Fruit fly (Drosophila melanogaster): ENCODE results near the gene CG1368.

Gene CG1368

DNA sequence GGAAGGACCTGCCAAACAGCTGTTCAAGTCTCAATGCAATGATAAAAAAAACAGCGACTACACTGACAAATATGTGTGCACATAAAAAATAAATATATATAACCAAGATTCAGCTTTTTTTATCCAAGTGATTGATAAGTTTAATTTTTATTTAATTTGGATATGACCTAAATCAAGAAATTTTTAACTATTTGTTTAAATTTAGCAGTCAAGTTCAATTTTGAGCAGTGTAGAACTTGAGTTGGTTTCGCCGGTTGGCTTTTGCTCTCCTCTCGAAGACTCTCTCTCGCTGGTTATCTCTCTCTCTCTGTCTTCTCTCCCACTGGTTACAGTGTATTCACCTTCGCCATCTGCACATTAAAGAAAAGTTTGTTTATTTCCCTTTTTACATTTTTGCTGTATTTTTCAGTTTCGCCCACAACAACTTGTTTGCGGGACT lies 43.5 kb downstream of the CG1368 start (continued):
- TF ChIP-seq chinmo (GFP tag; IDR thresholded peaks at IDR 0.05; ENCODE audit: partially characterized antibody) (0 out of 4 replicates have a peak, but pooled peaks have one; percentile 13), CG11093 (GFP tag; IDR thresholded peaks at IDR 0.05) (peak; percentile 70; the same call in 2 of the 3 replicates), CG17912 (GFP tag; optimal IDR thresholded peaks at IDR 0.05) (no peak), CG8944 (GFP tag; optimal IDR thresholded peaks at IDR 0.05) (peak; percentile 58), E2f1 (GFP tag; IDR thresholded peaks at IDR 0.05) (peak; percentile 84), Adf1 (GFP tag; IDR thresholded peaks at IDR 0.05) (peak; percentile 68), CG17361 (GFP tag; IDR thresholded peaks at IDR 0.05) (peak; percentile 92), CG12659 (GFP tag; optimal IDR thresholded peaks at IDR 0.05) (peak; percentile 89), chm (GFP tag; IDR thresholded peaks at IDR 0.05) (peak; percentile 76; the same call in 1 of the 2 replicates), Hmx (GFP tag; optimal IDR thresholded peaks at IDR 0.05) (peak; percentile 26), CG17385 (GFP tag; optimal IDR thresholded peaks at IDR 0.05) (peak; percentile 84), CG13424 (tag; optimal IDR thresholded peaks at IDR 0.05) (peak; percentile 88), CG31224 (GFP tag; IDR thresholded peaks at IDR 0.05) (peak; percentile 81), insv (GFP tag; optimal IDR thresholded peaks at IDR 0.05) (peak in 1 of 2 experiments; percentile 21), CG13296 (GFP tag; optimal IDR thresholded peaks at IDR 0.05) (peak; percentile 84), CG17186 (GFP tag; optimal IDR thresholded peaks at IDR 0.05) (no peak), dmrt99B (tag; optimal IDR thresholded peaks at IDR 0.05) (peak; percentile 92), CG3995 (GFP tag; optimal IDR thresholded peaks at IDR 0.05) (peak; percentile 29), GATAe (GFP tag; conservative IDR thresholded peaks at IDR 0.05) (no peak), Pdp1 (GFP tag; optimal IDR thresholded peaks at IDR 0.05) (peak; percentile 74 to 77), Fer1 (GFP tag; optimal IDR thresholded peaks at IDR 0.05) (peak; percentile 87), pnt (GFP tag; optimal IDR thresholded peaks at IDR 0.05) (peak; percentile 73), CG10366 (GFP tag; IDR thresholded peaks at IDR 0.05) (peak; percentile 82), HmgD (GFP tag; optimal IDR thresholded peaks at IDR 0.05) (no peak), btn (GFP tag; optimal IDR thresholded peaks at IDR 0.05) (peak; percentile 34), ssp (GFP tag; IDR thresholded peaks at IDR 0.05) (peak; percentile 61), MTF-1 (GFP tag; optimal IDR thresholded peaks at IDR 0.05; ENCODE audit: borderline replicate concordance) (peak; percentile 71), Sox100B (GFP tag; optimal IDR thresholded peaks at IDR 0.05) (peak; percentile 89), danr (GFP tag; IDR thresholded peaks at IDR 0.05) (peak; percentile 64), sima (GFP tag; optimal IDR thresholded peaks at IDR 0.05) (peak; percentile 53), CG11560 (tag; IDR thresholded peaks at IDR 0.05) (peak; percentile 60; the same call in 2 of the 3 replicates), nau (GFP tag; optimal IDR thresholded peaks at IDR 0.05) (peak; percentile 81), ham (GFP tag; IDR thresholded peaks at IDR 0.05) (peak; percentile 46; the same call in 1 of the 2 replicates), CoRest (tag; optimal IDR thresholded peaks at IDR 0.05) (peak; percentile 90), row (GFP tag; IDR thresholded peaks at IDR 0.05) (peak; percentile 89), CG1603 (tag; optimal IDR thresholded peaks at IDR 0.05) (peak; percentile 28), h (optimal IDR thresholded peaks at IDR 0.05) (no peak), cad (GFP tag; optimal IDR thresholded peaks at IDR 0.05) (no peak), peb (GFP tag; IDR thresholded peaks at IDR 0.05) (peak; percentile 66), Tbp (GFP tag; optimal IDR thresholded peaks at IDR 0.05) (no peak), CG10462 (GFP tag; optimal IDR thresholded peaks at IDR 0.05) (peak; percentile 80), luna (GFP tag; optimal IDR thresholded peaks at IDR 0.05) (peak; percentile 19), hb (GFP tag; IDR thresholded peaks at IDR 0.05; ENCODE audit: partially characterized antibody) (no peak), CG2712 (tag; optimal IDR thresholded peaks at IDR 0.05) (peak; percentile 92), Dll (GFP tag; IDR thresholded peaks at IDR 0.05; ENCODE audit: partially characterized antibody) (no peak), CG34422 (GFP tag; IDR thresholded peaks at IDR 0.05) (peak; percentile 88), Bteb2 (GFP tag; optimal IDR thresholded peaks at IDR 0.05) (peak; percentile 82), Dfd (GFP tag; optimal IDR thresholded peaks at IDR 0.05) (no peak), HmgZ (tag; optimal IDR thresholded peaks at IDR 0.05) (peak; percentile 79), Spps (tag; optimal IDR thresholded peaks at IDR 0.05) (peak; percentile 81), az2 (GFP tag; optimal IDR thresholded peaks at IDR 0.05) (peak; percentile 82)

Data from whole organism, embryonic.